Fruit fly (Drosophila melanogaster) Kc167 (cell line): Measurements from ENCODE around the gene CG34238.

Source experiments
- Myc ChIP-seq: fragments of >200 bp; optimal IDR thresholded peaks from 2 replicates; lab custom pipeline; 2017; ENCODE audit warnings: missing external identifiers
- Sin3A ChIP-seq: fragments of >200 bp; optimal IDR thresholded peaks from 2 replicates; lab custom pipeline; 2018; ENCODE audit warnings: missing external identifiers
- h ChIP-seq: fragments of >200 bp; optimal IDR thresholded peaks from 3 replicates; lab custom pipeline; 2018; ENCODE audit warnings: missing external identifiers
- insv ChIP-seq: fragments of >200 bp; optimal IDR thresholded peaks from 3 replicates; lab custom pipeline; 2018; ENCODE audit warnings: missing external identifiers
- psq ChIP-seq: fragments of >200 bp; optimal IDR thresholded peaks from 2 replicates; lab custom pipeline; 2017; ENCODE audit warnings: missing external identifiers
- ttk ChIP-seq: sonication (Bioruptor generic); optimal IDR thresholded peaks from 2 replicates; lab custom pipeline; 2017; ENCODE audit warnings: missing external identifiers

The CG34238 gene

dm6 chr3L:10641589-10641988, 15.3 kb downstream of the CG34238 start, which contains the start of gene CG14154:
TSS of gene CG14154 (plus strand) at chr3L:10641889.
- TF ChIP-seq h: no peak
- TF ChIP-seq psq: no peak
- no peak for TF ChIP-seq Sin3A (lab: Kevin White, UChicago)
- TF ChIP-seq insv (lab: Kevin White, UChicago): no peak
- TF ChIP-seq ttk (lab: Kevin White, UChicago): no peak
- no peak for TF ChIP-seq Myc (lab: Kevin White, UChicago)

- TF ChIP-seq h (no peak), insv (lab: Kevin White, UChicago) (no peak), Myc (lab: Kevin White, UChicago) (no peak)
These were observed 16.9 kb downstream of the CG34238 start, which contains the start of gene CG14153 for dm6 chr3L:10643228-10643627. TSS of gene CG14153 (plus strand) at chr3L:10643528.

dm6 chr3L:10645965-10646364, 19.7 kb downstream of the CG34238 start:
- TF ChIP-seq psq (no peak), ttk (lab: Kevin White, UChicago) (no peak), h (no peak), Sin3A (lab: Kevin White, UChicago) (no peak), Myc (lab: Kevin White, UChicago) (no peak), insv (lab: Kevin White, UChicago) (no peak)

dm6 chr3L:10647158-10647557, 20.9 kb downstream of the CG34238 start:
- TF ChIP-seq h: no peak
- TF ChIP-seq Sin3A (lab: Kevin White, UChicago): no peak
- TF ChIP-seq psq: no peak
- no peak for TF ChIP-seq ttk (lab: Kevin White, UChicago)

- TF ChIP-seq ttk (lab: Kevin White, UChicago) (no peak), h (no peak), Myc (lab: Kevin White, UChicago) (no peak)
These were observed 22.1 kb downstream of the CG34238 start for dm6 chr3L:10648431-10648830.

- TF ChIP-seq Sin3A (lab: Kevin White, UChicago): no peak
- TF ChIP-seq insv (lab: Kevin White, UChicago): no peak
- no peak for TF ChIP-seq h
- TF ChIP-seq Myc (lab: Kevin White, UChicago): no peak
- TF ChIP-seq psq: no peak
- TF ChIP-seq ttk (lab: Kevin White, UChicago): no peak
These were observed 25.0 kb downstream of the CG34238 start for dm6 chr3L:10651271-10651670.

dm6 chr3L:10652487-10652886, 26.2 kb downstream of the CG34238 start:
- TF ChIP-seq ttk (lab: Kevin White, UChicago) (no peak), h (no peak), Sin3A (lab: Kevin White, UChicago) (no peak), psq (no peak), Myc (lab: Kevin White, UChicago) (no peak), insv (lab: Kevin White, UChicago) (no peak)

- no peak for TF ChIP-seq psq
- TF ChIP-seq Myc (lab: Kevin White, UChicago): no peak
- no peak for TF ChIP-seq ttk (lab: Kevin White, UChicago)
- no peak for TF ChIP-seq Sin3A (lab: Kevin White, UChicago)
- no peak for TF ChIP-seq h
- no peak for TF ChIP-seq insv (lab: Kevin White, UChicago)
These were observed 28.1 kb downstream of the CG34238 start for dm6 chr3L:10654439-10654838.

- TF ChIP-seq ttk (lab: Kevin White, UChicago): no peak
- no peak for TF ChIP-seq Sin3A (lab: Kevin White, UChicago)
- no peak for TF ChIP-seq psq
- TF ChIP-seq insv (lab: Kevin White, UChicago): no peak
- TF ChIP-seq h: no peak
- TF ChIP-seq Myc (lab: Kevin White, UChicago): no peak
These were observed 30.3 kb downstream of the CG34238 start for dm6 chr3L:10656451-10657198.

- TF ChIP-seq h (no peak), Sin3A (lab: Kevin White, UChicago) (no peak), ttk (lab: Kevin White, UChicago) (no peak), Myc (lab: Kevin White, UChicago) (no peak)
These were observed 31.0 kb downstream of the CG34238 start for dm6 chr3L:10657311-10657710.

dm6 chr3L:10658362-10659127, 32.2 kb downstream of the CG34238 start:
- TF ChIP-seq Sin3A (lab: Kevin White, UChicago) (no peak), ttk (lab: Kevin White, UChicago) (no peak), Myc (lab: Kevin White, UChicago) (no peak), insv (lab: Kevin White, UChicago) (no peak), h (no peak), psq (no peak)

- TF ChIP-seq psq (no peak), h (no peak), Myc (lab: Kevin White, UChicago) (no peak), Sin3A (lab: Kevin White, UChicago) (no peak), ttk (lab: Kevin White, UChicago) (no peak), insv (lab: Kevin White, UChicago) (no peak)
These were observed 33.2 kb downstream of the CG34238 start for dm6 chr3L:10659524-10659923.
